Worm (Caenorhabditis elegans) whole organism, midembryonic: ENCODE results near the gene C04H5.7.

Experiments
- T22C8.4 ChIP-seq: fragments of 200-800 bp; sonication (Bioruptor generic); IDR thresholded peaks from 2 replicates; pipeline ENCODE4 v1.3.6; 2022; ENCODE audit warnings: missing genetic modification characterization, missing compliant biosample characterization
- cog-1 ChIP-seq: sonication (generic microtip); optimal IDR thresholded peaks from 2 replicates; lab custom pipeline; 2016; ENCODE audit warnings: missing genetic modification characterization, missing compliant biosample characterization
- flt-1 ChIP-seq: fragments of 200-800 bp; sonication (Bioruptor generic); IDR thresholded peaks from 2 replicates; pipeline ENCODE4 v1.3.6; 2022; ENCODE audit warnings: missing genetic modification characterization, missing compliant biosample characterization
- med-1 ChIP-seq: sonication (generic microtip); optimal IDR thresholded peaks from 2 replicates; lab custom pipeline; 2017; ENCODE audit warnings: missing genetic modification characterization, mild to moderate bottlenecking, missing compliant biosample characterization, antibody characterized with exemption, missing genetic modification reagents; ENCODE audit not compliant: insufficient read depth
- tab-1 ChIP-seq: fragments of 200-800 bp; sonication (Bioruptor generic); IDR thresholded peaks from 2 replicates; pipeline ENCODE4 v1.3.6; 2022; ENCODE audit warnings: missing genetic modification characterization, missing compliant biosample characterization
- ztf-23 ChIP-seq: fragments of 200-800 bp; sonication (Bioruptor generic); IDR thresholded peaks from 2 replicates; pipeline ENCODE4 v1.3.6; 2022; ENCODE audit warnings: missing genetic modification reagents, missing genetic modification characterization, missing compliant biosample characterization
- ztf-29 ChIP-seq: fragments of 200-800 bp; sonication (Bioruptor generic); IDR thresholded peaks from 2 replicates; pipeline ENCODE4 v1.3.6; 2022; ENCODE audit warnings: missing genetic modification reagents, missing genetic modification characterization, missing compliant biosample characterization

ce11 chrII:14506245-14506644 is 31.5 kb upstream of the C04H5.7 start, which contains the start of gene K10H10.12:
- no peak for TF ChIP-seq ztf-29
- TF ChIP-seq ztf-23 (GFP tag; lab: Robert Waterston, UW), result no peak
- no peak for TF ChIP-seq flt-1 (GFP tag; lab: Robert Waterston, UW)
- TF ChIP-seq cog-1 (tag; lab: Kevin White, UChicago), result no peak
- TF ChIP-seq tab-1 (GFP tag; lab: Robert Waterston, UW), result no peak
- TF ChIP-seq med-1 (GFP tag; lab: Kevin White, UChicago), result no peak
- no peak for TF ChIP-seq T22C8.4 (GFP tag; lab: Robert Waterston, UW)
